Worm (Caenorhabditis elegans) whole organism, late embryonic: Measurements from ENCODE around the gene B0250.7.

ENCODE experiments used
- C08G9.2 ChIP-seq: sonication (generic microtip); optimal IDR thresholded peaks from 2 replicates; lab custom pipeline; 2016; ENCODE audit warnings: mild to moderate bottlenecking, missing genetic modification characterization, moderate library complexity, missing compliant biosample characterization
- C38D4.7 ChIP-seq: fragments of 200-800 bp; sonication (Bioruptor generic); optimal IDR thresholded peaks from 2 replicates; lab custom pipeline; 2018; ENCODE audit warnings: mild to moderate bottlenecking, missing genetic modification characterization, moderate library complexity, missing compliant biosample characterization
- F13H6.1 ChIP-seq: sonication (generic microtip); optimal IDR thresholded peaks from 2 replicates; lab custom pipeline; 2016; ENCODE audit warnings: missing genetic modification characterization, missing compliant biosample characterization
- K02D7.2 ChIP-seq: sonication (generic microtip); optimal IDR thresholded peaks from 2 replicates; lab custom pipeline; 2017; ENCODE audit warnings: mild to moderate bottlenecking, missing genetic modification characterization, missing compliant biosample characterization
- K09A11.1 ChIP-seq: sonication (generic microtip); optimal IDR thresholded peaks from 2 replicates; lab custom pipeline; 2017; ENCODE audit warnings: antibody characterized with exemption, mild to moderate bottlenecking, missing genetic modification characterization, missing compliant biosample characterization; ENCODE audit not compliant: insufficient read depth
- T23F11.4 ChIP-seq: fragments of 200-800 bp; sonication (Bioruptor generic); optimal IDR thresholded peaks from 2 replicates; lab custom pipeline; 2018; ENCODE audit warnings: mild to moderate bottlenecking, missing genetic modification characterization, missing compliant biosample characterization
- Y22D7AL.16 ChIP-seq: sonication (generic microtip); optimal IDR thresholded peaks from 2 replicates; lab custom pipeline; 2016; ENCODE audit warnings: missing genetic modification characterization, missing compliant biosample characterization
- ahr-1 ChIP-seq: sonication (generic microtip); optimal IDR thresholded peaks from 2 replicates; lab custom pipeline; 2016; ENCODE audit warnings: missing genetic modification characterization, missing compliant biosample characterization
- ceh-14 ChIP-seq: sonication (generic microtip); optimal IDR thresholded peaks from 2 replicates; lab custom pipeline; 2016; ENCODE audit warnings: missing genotype, missing genetic modification characterization, missing compliant biosample characterization
- ceh-19 ChIP-seq: fragments of 200-800 bp; sonication (Bioruptor generic); optimal IDR thresholded peaks from 2 replicates; lab custom pipeline; 2018; ENCODE audit warnings: mild to moderate bottlenecking, missing genetic modification characterization, missing compliant biosample characterization
- ceh-2 ChIP-seq: sonication (generic microtip); optimal IDR thresholded peaks from 2 replicates; lab custom pipeline; 2016; ENCODE audit warnings: missing genotype, missing genetic modification characterization, missing compliant biosample characterization
- ceh-22 ChIP-seq: sonication (generic microtip); optimal IDR thresholded peaks from 2 replicates; lab custom pipeline; 2017; ENCODE audit warnings: missing biosample characterization, missing genetic modification characterization
- ceh-24 ChIP-seq: sonication (generic microtip); optimal IDR thresholded peaks from 2 replicates; lab custom pipeline; 2016; ENCODE audit warnings: mild to moderate bottlenecking, missing genetic modification characterization, missing compliant biosample characterization
- ceh-31 ChIP-seq: sonication (generic microtip); optimal IDR thresholded peaks from 2 replicates; lab custom pipeline; 2016; ENCODE audit warnings: missing genetic modification characterization, missing compliant biosample characterization
- ceh-45 ChIP-seq: fragments of 200-800 bp; sonication (Bioruptor generic); IDR thresholded peaks from 2 replicates; pipeline ENCODE4 v1.3.6; 2022; ENCODE audit warnings: missing genetic modification reagents, missing genetic modification characterization, missing compliant biosample characterization
- che-1 ChIP-seq: sonication (generic microtip); optimal IDR thresholded peaks from 2 replicates; lab custom pipeline; 2016; ENCODE audit warnings: mild to moderate bottlenecking, missing genetic modification characterization, missing compliant biosample characterization
- dmd-4 ChIP-seq: sonication (generic microtip); optimal IDR thresholded peaks from 2 replicates; lab custom pipeline; 2016; ENCODE audit warnings: borderline replicate concordance, missing genetic modification characterization, missing compliant biosample characterization
- dve-1 ChIP-seq: sonication (generic microtip); optimal IDR thresholded peaks from 2 replicates; lab custom pipeline; 2017; ENCODE audit warnings: antibody characterized with exemption, mild to moderate bottlenecking, missing genetic modification characterization, missing compliant biosample characterization
- elt-2 ChIP-seq: sonication (generic microtip); optimal IDR thresholded peaks from 2 replicates; lab custom pipeline; 2016; ENCODE audit warnings: missing genetic modification reagents, missing genetic modification characterization, missing compliant biosample characterization
- elt-4 ChIP-seq: sonication (generic microtip); optimal IDR thresholded peaks from 2 replicates; lab custom pipeline; 2016; ENCODE audit warnings: missing genetic modification characterization, missing compliant biosample characterization
- eyg-1 ChIP-seq: sonication (generic microtip); optimal IDR thresholded peaks from 2 replicates; lab custom pipeline; 2016; ENCODE audit warnings: missing genotype, missing genetic modification characterization, missing compliant biosample characterization
- fax-1 ChIP-seq: sonication (generic microtip); optimal IDR thresholded peaks from 2 replicates; lab custom pipeline; 2016; ENCODE audit warnings: missing genotype, missing genetic modification characterization, missing compliant biosample characterization
- fkh-10 ChIP-seq: fragments of 150-350 bp; optimal IDR thresholded peaks from 2 replicates; lab custom pipeline; 2014; ENCODE audit warnings: missing biosample characterization, missing genetic modification reagents, missing genetic modification characterization
- fkh-6 ChIP-seq: sonication (generic microtip); optimal IDR thresholded peaks from 2 replicates; lab custom pipeline; 2016; ENCODE audit warnings: missing genetic modification characterization, missing compliant biosample characterization
- gmeb-2 ChIP-seq: sonication (generic microtip); optimal IDR thresholded peaks from 2 replicates; lab custom pipeline; 2016; ENCODE audit warnings: missing genetic modification characterization, inconsistent platforms, missing compliant biosample characterization
- hlh-13 ChIP-seq: fragments of 200-800 bp; sonication (Bioruptor generic); optimal IDR thresholded peaks from 2 replicates; lab custom pipeline; 2018; ENCODE audit warnings: mild to moderate bottlenecking, missing genetic modification characterization, missing compliant biosample characterization
- hlh-15 ChIP-seq: sonication (generic microtip); optimal IDR thresholded peaks from 2 replicates; lab custom pipeline; 2016; ENCODE audit warnings: missing genetic modification characterization, missing compliant biosample characterization
- hlh-30 ChIP-seq: sonication (generic microtip); optimal IDR thresholded peaks from 2 replicates; lab custom pipeline; 2017; ENCODE audit warnings: antibody characterized with exemption, missing genetic modification characterization, missing compliant biosample characterization; ENCODE audit not compliant: insufficient read depth
- hlh-6 ChIP-seq: sonication (generic microtip); optimal IDR thresholded peaks from 2 replicates; lab custom pipeline; 2016; ENCODE audit warnings: missing genotype, missing genetic modification characterization, missing compliant biosample characterization
- lim-6 ChIP-seq: sonication (generic microtip); optimal IDR thresholded peaks from 2 replicates; lab custom pipeline; 2016; ENCODE audit warnings: missing genetic modification characterization, missing compliant biosample characterization
- lin-11 ChIP-seq: fragments of 200-800 bp; sonication (Bioruptor generic); optimal IDR thresholded peaks from 2 replicates; lab custom pipeline; 2018; ENCODE audit warnings: mild to moderate bottlenecking, missing genetic modification characterization, missing compliant biosample characterization
- madf-2 ChIP-seq: sonication (generic microtip); optimal IDR thresholded peaks from 2 replicates; lab custom pipeline; 2017; ENCODE audit warnings: missing genetic modification characterization, missing compliant biosample characterization
- nfya-1 ChIP-seq: sonication (generic microtip); optimal IDR thresholded peaks from 2 replicates; lab custom pipeline; 2017; ENCODE audit warnings: missing genetic modification characterization, mild to moderate bottlenecking, missing compliant biosample characterization, antibody characterized with exemption, moderate library complexity
- nhr-232 ChIP-seq: sonication (generic microtip); optimal IDR thresholded peaks from 2 replicates; lab custom pipeline; 2016; ENCODE audit warnings: missing genetic modification characterization, missing compliant biosample characterization
- odd-2 ChIP-seq: sonication (generic microtip); optimal IDR thresholded peaks from 2 replicates; lab custom pipeline; 2017; ENCODE audit warnings: antibody characterized with exemption, mild to moderate bottlenecking, missing genetic modification characterization, missing compliant biosample characterization
- pax-1 ChIP-seq: fragments of 150-350 bp; optimal IDR thresholded peaks from 2 replicates; lab custom pipeline; 2014; ENCODE audit warnings: missing biosample characterization, missing genetic modification characterization
- ref-2 ChIP-seq: sonication (generic microtip); optimal IDR thresholded peaks from 2 replicates; lab custom pipeline; 2016; ENCODE audit warnings: missing genetic modification characterization, missing compliant biosample characterization
- rnt-1 ChIP-seq: sonication (generic microtip); optimal IDR thresholded peaks from 2 replicates; lab custom pipeline; 2016; ENCODE audit warnings: missing genetic modification characterization, missing compliant biosample characterization
- sdc-2 ChIP-seq: sonication (generic microtip); optimal IDR thresholded peaks from 2 replicates; lab custom pipeline; 2016; ENCODE audit warnings: missing genotype, missing genetic modification characterization, missing compliant biosample characterization
- sox-2 ChIP-seq: fragments of 200-800 bp; sonication (Bioruptor generic); IDR thresholded peaks from 2 replicates; pipeline ENCODE4 v1.3.6; 2022; ENCODE audit warnings: missing genetic modification reagents, missing genetic modification characterization, missing compliant biosample characterization
- sox-4 ChIP-seq: sonication (generic microtip); optimal IDR thresholded peaks from 2 replicates; lab custom pipeline; 2017; ENCODE audit warnings: mild to moderate bottlenecking, missing genetic modification characterization, inconsistent platforms, missing compliant biosample characterization
- syd-9 ChIP-seq: sonication (generic microtip); optimal IDR thresholded peaks from 2 replicates; lab custom pipeline; 2016; ENCODE audit warnings: mild to moderate bottlenecking, missing genetic modification characterization, moderate library complexity, missing compliant biosample characterization
- unc-3 ChIP-seq, 2 experiments: fragments of 200-800 bp in 1 of 2; sonication (Bioruptor generic) in 1 of 2; sonication (generic microtip) in 1 of 2; conservative IDR thresholded peaks in 1 of 2; optimal IDR thresholded peaks in 1 of 2; 2 replicates each; pipeline versions ENCODE4 v1.3.6 to Lab custom; 2016 to 2022; ENCODE audit warnings: missing compliant biosample characterization in 2 of 2, missing genetic modification characterization in 2 of 2, missing genetic modification reagents in 1 of 2
- unc-42 ChIP-seq: sonication (generic microtip); optimal IDR thresholded peaks from 2 replicates; lab custom pipeline; 2016; ENCODE audit warnings: missing genotype, missing genetic modification characterization, missing compliant biosample characterization
- unc-55 ChIP-seq: sonication (generic microtip); optimal IDR thresholded peaks from 2 replicates; lab custom pipeline; 2017; ENCODE audit warnings: missing biosample characterization, missing genetic modification reagents, missing genetic modification characterization
- zip-5 ChIP-seq: sonication (generic microtip); optimal IDR thresholded peaks from 2 replicates; lab custom pipeline; 2016; ENCODE audit warnings: missing genetic modification characterization, missing compliant biosample characterization

Gene B0250.7

ce11 chrV:20476981-20477380, 1.1 kb upstream of the B0250.7 start:
- TF ChIP-seq unc-55 (GFP tag; lab: Kevin White, UChicago) (no peak), ceh-45 (GFP tag; lab: Robert Waterston, UW) (no peak), K09A11.1 (tag; lab: Kevin White, UChicago) (no peak), hlh-13 (GFP tag; lab: Kevin White, UChicago) (no peak), madf-2 (tag; lab: Kevin White, UChicago) (no peak), ceh-14 (tag; lab: Kevin White, UChicago) (no peak), fkh-10 (GFP tag; lab: Kevin White, UChicago) (no peak), unc-3 (GFP tag; conservative IDR thresholded peaks at IDR 0.05; lab: Robert Waterston, UW) (no peak), unc-3 (tag; optimal IDR thresholded peaks at IDR 0.05; lab: Kevin White, UChicago) (no peak), zip-5 (no peak), C38D4.7 (GFP tag; lab: Kevin White, UChicago) (no peak), pax-1 (tag; lab: Kevin White, UChicago) (no peak), K02D7.2 (no peak), sdc-2 (tag; lab: Kevin White, UChicago) (no peak), syd-9 (tag; lab: Kevin White, UChicago) (no peak), fax-1 (no peak), sox-4 (tag; lab: Kevin White, UChicago) (no peak), sox-2 (GFP tag; lab: Robert Waterston, UW) (no peak), rnt-1 (no peak), odd-2 (tag; lab: Kevin White, UChicago) (no peak), hlh-6 (tag; lab: Kevin White, UChicago) (no peak)

ce11 chrV:20476514-20476913, 653 bp upstream of the B0250.7 start:
- no peak for TF ChIP-seq ceh-2 (tag; lab: Kevin White, UChicago)
- TF ChIP-seq rnt-1: no peak
- no peak for TF ChIP-seq lin-11
- TF ChIP-seq ahr-1: no peak
- TF ChIP-seq madf-2 (tag; lab: Kevin White, UChicago): no peak
- no peak for TF ChIP-seq Y22D7AL.16 (tag; lab: Kevin White, UChicago)
- no peak for TF ChIP-seq fkh-6 (tag; lab: Kevin White, UChicago)
- no peak for TF ChIP-seq ceh-45 (GFP tag; lab: Robert Waterston, UW)
- TF ChIP-seq C08G9.2 (tag; lab: Kevin White, UChicago): no peak

ce11 chrV:20475029-20475428, 832 bp downstream of the B0250.7 start:
- TF ChIP-seq F13H6.1: no peak
- TF ChIP-seq eyg-1: no peak
- TF ChIP-seq hlh-15: no peak
- TF ChIP-seq nhr-232: no peak
- TF ChIP-seq T23F11.4 (GFP tag; lab: Kevin White, UChicago): no peak
- no peak for TF ChIP-seq elt-2 (tag; lab: Kevin White, UChicago)
- TF ChIP-seq ref-2 (tag; lab: Kevin White, UChicago): no peak

ce11 chrV:20470385-20470784, 5.5 kb downstream of the B0250.7 start, which contains the start of gene B0250.8:
B0250.8 (minus strand) TSS chrV:20470485.
- TF ChIP-seq ahr-1 (no peak), eyg-1 (no peak), gmeb-2 (no peak), ceh-22 (no peak), ceh-45 (GFP tag; lab: Robert Waterston, UW) (no peak), odd-2 (tag; lab: Kevin White, UChicago) (no peak)

ce11 chrV:20464778-20465177, 11.1 kb downstream of the B0250.7 start:
- TF ChIP-seq hlh-13 (GFP tag; lab: Kevin White, UChicago) (no peak), lim-6 (tag; lab: Kevin White, UChicago) (no peak), ceh-31 (tag; lab: Kevin White, UChicago) (peak; percentile 49), ceh-19 (GFP tag; lab: Kevin White, UChicago) (no peak), unc-55 (GFP tag; lab: Kevin White, UChicago) (peak; percentile 41), dmd-4 (tag; lab: Kevin White, UChicago) (no peak), gmeb-2 (no peak), unc-42 (peak; percentile 2), che-1 (tag; lab: Kevin White, UChicago) (no peak), ceh-22 (no peak), dve-1 (tag; lab: Kevin White, UChicago) (no peak), ref-2 (tag; lab: Kevin White, UChicago) (no peak), elt-4 (tag; lab: Kevin White, UChicago) (no peak), hlh-30 (peak; percentile 40), ceh-24 (tag; lab: Kevin White, UChicago) (no peak), ahr-1 (no peak), nfya-1 (tag; lab: Kevin White, UChicago) (peak; percentile 12)
